Worm (Caenorhabditis elegans) whole organism, young adult: ENCODE measurements around the gene ndub-2.

Experiments
- attf-5 ChIP-seq: fragments of 200-800 bp; sonication (Bioruptor generic); optimal IDR thresholded peaks from 2 replicates; lab custom pipeline; 2018; ENCODE audit warnings: mild to moderate bottlenecking, missing genetic modification characterization, missing compliant biosample characterization
- die-1 ChIP-seq: sonication (generic microtip); optimal IDR thresholded peaks from 2 replicates; lab custom pipeline; 2016; ENCODE audit warnings: missing genotype, mild to moderate bottlenecking, missing genetic modification characterization, missing compliant biosample characterization
- dpl-1 ChIP-seq: fragments of 150-350 bp; optimal IDR thresholded peaks from 2 replicates; lab custom pipeline; 2014; ENCODE audit warnings: missing biosample characterization, missing genetic modification reagents, missing genetic modification characterization
- lsl-1 ChIP-seq: fragments of 200-800 bp; sonication (Bioruptor generic); optimal IDR thresholded peaks from 2 replicates; lab custom pipeline; 2018; ENCODE audit warnings: mild to moderate bottlenecking, missing genetic modification characterization, moderate library complexity, missing compliant biosample characterization

DNA sequence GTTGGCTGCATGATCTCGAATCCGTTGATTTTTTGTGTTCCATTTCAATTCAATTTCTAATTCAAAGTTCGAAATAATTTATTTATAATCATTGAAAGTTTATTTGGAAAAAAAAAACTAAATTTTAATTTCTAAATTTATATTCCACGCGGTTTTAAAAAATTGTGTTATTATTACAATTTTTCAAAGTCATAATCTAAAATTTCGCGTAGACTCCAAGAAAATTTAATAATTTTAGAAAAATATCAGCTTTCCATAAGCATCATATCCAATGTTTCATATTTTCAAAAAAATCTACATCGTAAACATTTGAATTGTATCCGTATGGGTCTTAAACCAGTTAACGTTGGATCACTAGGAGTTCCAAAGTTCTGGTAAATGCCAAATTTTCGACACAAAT lies 4.2 kb downstream of the ndub-2 start, which contains the start of gene F44G4.5:
- TF ChIP-seq dpl-1 (no peak), lsl-1 (no peak), die-1 (no peak), attf-5 (no peak)
